Worm (Caenorhabditis elegans) whole organism, early embryonic: ENCODE results near the gene Y22D7AL.11.

Experiments
- B0310.2 ChIP-seq: sonication (generic microtip); optimal IDR thresholded peaks from 2 replicates; lab custom pipeline; 2016; ENCODE audit warnings: mild to moderate bottlenecking, missing genetic modification characterization, missing compliant biosample characterization
- aly-1 ChIP-seq: sonication (generic microtip); optimal IDR thresholded peaks from 2 replicates; lab custom pipeline; 2016; ENCODE audit warnings: missing genetic modification characterization, missing compliant biosample characterization
- ama-1 ChIP-seq: fragments of 150-350 bp; optimal IDR thresholded peaks from 2 replicates; lab custom pipeline; 2014
- ceh-36 ChIP-seq: sonication (generic microtip); optimal IDR thresholded peaks from 2 replicates; lab custom pipeline; 2016; ENCODE audit warnings: missing genetic modification characterization, inconsistent platforms, missing compliant biosample characterization
- ets-7 ChIP-seq: sonication (generic microtip); optimal IDR thresholded peaks from 2 replicates; lab custom pipeline; 2016; ENCODE audit warnings: missing genotype, missing genetic modification characterization, missing compliant biosample characterization
- hmbx-1 ChIP-seq: sonication (generic microtip); optimal IDR thresholded peaks from 2 replicates; lab custom pipeline; 2016; ENCODE audit warnings: mild to moderate bottlenecking, missing genetic modification characterization, missing compliant biosample characterization
- hmg-4 ChIP-seq: fragments of 200-800 bp; sonication (Bioruptor generic); optimal IDR thresholded peaks from 2 replicates; lab custom pipeline; 2018; ENCODE audit warnings: mild to moderate bottlenecking, missing genetic modification characterization, missing compliant biosample characterization
- hnd-1 ChIP-seq: sonication (generic microtip); optimal IDR thresholded peaks from 2 replicates; lab custom pipeline; 2016; ENCODE audit warnings: missing genetic modification characterization, missing compliant biosample characterization
- pes-1 ChIP-seq: fragments of 200-800 bp; sonication (Bioruptor generic); IDR thresholded peaks from 2 replicates; pipeline ENCODE4 v1.3.6; 2022; ENCODE audit warnings: missing genetic modification reagents, missing genetic modification characterization, missing compliant biosample characterization
- scrt-1 ChIP-seq: fragments of 200-800 bp; sonication (Bioruptor generic); IDR thresholded peaks from 2 replicates; pipeline ENCODE4 v1.3.6; 2022; ENCODE audit warnings: missing genetic modification characterization, missing compliant biosample characterization
- sea-1 ChIP-seq: fragments of 200-800 bp; sonication (Bioruptor generic); conservative IDR thresholded peaks from 2 replicates; pipeline ENCODE4 v1.3.6; 2022; ENCODE audit warnings: missing genetic modification characterization, missing compliant biosample characterization

ce11 chrIII:1598927-1599326 lies 35.2 kb downstream of the Y22D7AL.11 start:
- TF ChIP-seq sea-1 (no peak), B0310.2 (tag; lab: Kevin White, UChicago) (no peak), ama-1 (lab: Kevin White, UChicago) (no peak), ets-7 (no peak), hnd-1 (tag; lab: Kevin White, UChicago) (no peak), ceh-36 (tag; lab: Kevin White, UChicago) (no peak), hmg-4 (GFP tag; lab: Kevin White, UChicago) (no peak), pes-1 (GFP tag; lab: Robert Waterston, UW) (peak; percentile 54; the same call in 1 of the 2 replicates), scrt-1 (GFP tag; lab: Robert Waterston, UW) (no peak), hmbx-1 (tag; lab: Kevin White, UChicago) (no peak), aly-1 (no peak)
